Worm (Caenorhabditis elegans) whole organism, young adult: ENCODE data around the gene ZK353.3.
A peak's percentile ranks its signal among the peaks of the same experiment; 100 is the strongest.

Source experiments
- B0035.1 ChIP-seq: sonication (generic microtip); optimal IDR thresholded peaks from 2 replicates; lab custom pipeline; 2016; ENCODE audit warnings: missing genetic modification characterization, mild to moderate bottlenecking, missing compliant biosample characterization, missing genotype, missing genetic modification reagents
- B0261.1 ChIP-seq: sonication (generic microtip); optimal IDR thresholded peaks from 2 replicates; lab custom pipeline; 2016; ENCODE audit warnings: mild to moderate bottlenecking, missing genetic modification characterization, moderate library complexity, missing compliant biosample characterization
- C06A6.2 ChIP-seq: fragments of 200-800 bp; sonication (Bioruptor generic); conservative IDR thresholded peaks from 2 replicates; pipeline ENCODE4 v1.3.6; 2022; ENCODE audit warnings: missing genetic modification characterization, missing compliant biosample characterization
- D2030.7 ChIP-seq: fragments of 200-800 bp; sonication (Bioruptor generic); IDR thresholded peaks from 2 replicates; pipeline ENCODE4 v1.3.6; 2022; ENCODE audit warnings: missing genetic modification reagents, missing genetic modification characterization, missing compliant biosample characterization
- F23B12.7 ChIP-seq: sonication (generic microtip); optimal IDR thresholded peaks from 2 replicates; lab custom pipeline; 2017; ENCODE audit warnings: missing genetic modification characterization, mild to moderate bottlenecking, missing compliant biosample characterization, antibody characterized with exemption, moderate library complexity; ENCODE audit not compliant: insufficient read depth
- F33H1.4 ChIP-seq: fragments of 200-800 bp; sonication (Bioruptor generic); IDR thresholded peaks from 2 replicates; pipeline ENCODE4 v1.3.6; 2022; ENCODE audit warnings: missing genetic modification reagents, missing genetic modification characterization, missing compliant biosample characterization
- F57C9.4 ChIP-seq: sonication (generic microtip); optimal IDR thresholded peaks from 2 replicates; lab custom pipeline; 2017; ENCODE audit warnings: mild to moderate bottlenecking, missing genetic modification characterization, missing compliant biosample characterization
- Y53F4B.3 ChIP-seq: fragments of 200-800 bp; sonication (Bioruptor generic); IDR thresholded peaks from 2 replicates; pipeline ENCODE4 v1.3.6; 2022; ENCODE audit warnings: missing genetic modification reagents, missing genetic modification characterization, missing compliant biosample characterization
- Y56A3A.18 ChIP-seq: fragments of 200-800 bp; sonication (Bioruptor generic); IDR thresholded peaks from 2 replicates; pipeline ENCODE4 v1.3.6; 2022; ENCODE audit warnings: missing genetic modification reagents, missing genetic modification characterization, missing compliant biosample characterization
- akir-1 ChIP-seq: fragments of 200-800 bp; sonication (Bioruptor generic); optimal IDR thresholded peaks from 2 replicates; lab custom pipeline; 2018; ENCODE audit warnings: mild to moderate bottlenecking, missing genetic modification characterization, moderate library complexity, missing compliant biosample characterization
- atf-7 ChIP-seq: sonication (generic microtip); optimal IDR thresholded peaks from 2 replicates; lab custom pipeline; 2017; ENCODE audit warnings: mild to moderate bottlenecking, missing genetic modification characterization, missing compliant biosample characterization
- attf-3 ChIP-seq: fragments of 200-800 bp; sonication (Bioruptor generic); conservative IDR thresholded peaks from 2 replicates; pipeline ENCODE4 v1.3.6; 2022; ENCODE audit warnings: missing genetic modification reagents, missing genetic modification characterization, missing compliant biosample characterization
- cebp-2 ChIP-seq: fragments of 200-800 bp; sonication (Bioruptor generic); IDR thresholded peaks from 2 replicates; pipeline ENCODE4 v1.3.6; 2022; ENCODE audit warnings: missing genetic modification characterization, missing compliant biosample characterization
- ceh-100 ChIP-seq: fragments of 200-800 bp; sonication (Bioruptor generic); IDR thresholded peaks from 2 replicates; pipeline ENCODE4 v1.3.6; 2022; ENCODE audit warnings: missing genetic modification reagents, missing genetic modification characterization, missing compliant biosample characterization
- ceh-58 ChIP-seq: fragments of 200-800 bp; sonication (Bioruptor generic); IDR thresholded peaks from 2 replicates; pipeline ENCODE4 v1.3.6; 2022; ENCODE audit warnings: missing genetic modification characterization, missing compliant biosample characterization
- chd-7 ChIP-seq: sonication (generic microtip); optimal IDR thresholded peaks from 2 replicates; lab custom pipeline; 2016; ENCODE audit warnings: mild to moderate bottlenecking, missing genetic modification characterization, moderate library complexity, missing compliant biosample characterization
- dox-1 ChIP-seq: fragments of 200-800 bp; sonication (Bioruptor generic); IDR thresholded peaks from 2 replicates; pipeline ENCODE4 v1.3.6; 2022; ENCODE audit warnings: missing genetic modification reagents, missing genetic modification characterization, missing compliant biosample characterization
- ekl-4 ChIP-seq: fragments of 200-800 bp; sonication (Bioruptor generic); IDR thresholded peaks from 2 replicates; pipeline ENCODE4 v1.3.6; 2022; ENCODE audit warnings: missing genetic modification reagents, missing genetic modification characterization, missing compliant biosample characterization
- ets-4 ChIP-seq: fragments of 200-800 bp; sonication (Bioruptor generic); optimal IDR thresholded peaks from 2 replicates; lab custom pipeline; 2018; ENCODE audit warnings: mild to moderate bottlenecking, missing genetic modification characterization, missing compliant biosample characterization
- hmg-1.2 ChIP-seq: fragments of 200-800 bp; sonication (Bioruptor generic); IDR thresholded peaks from 2 replicates; pipeline ENCODE4 v1.3.6; 2022; ENCODE audit warnings: missing genetic modification reagents, missing genetic modification characterization, missing compliant biosample characterization
- hrde-1 ChIP-seq: sonication (generic microtip); optimal IDR thresholded peaks from 2 replicates; lab custom pipeline; 2016; ENCODE audit warnings: missing genetic modification characterization, mild to moderate bottlenecking, missing compliant biosample characterization, moderate library complexity, missing genotype, missing genetic modification reagents, borderline replicate concordance
- let-607 ChIP-seq, 2 experiments: fragments of 200-800 bp in 1 of 2; sonication (Bioruptor generic) in 1 of 2; sonication (generic microtip) in 1 of 2; optimal IDR thresholded peaks; 2 replicates each; lab custom pipeline; 2016 to 2018; ENCODE audit warnings: mild to moderate bottlenecking in 2 of 2, missing compliant biosample characterization in 2 of 2, missing genetic modification characterization in 2 of 2, moderate library complexity in 2 of 2, missing genotype in 1 of 2
- lin-26 ChIP-seq: fragments of 200-800 bp; sonication (Bioruptor generic); IDR thresholded peaks from 2 replicates; pipeline ENCODE4 v1.3.6; 2022; ENCODE audit warnings: missing genetic modification reagents, missing genetic modification characterization, missing compliant biosample characterization
- lin-35 ChIP-seq, 3 experiments: fragments of 150-350 bp in 2 of 3; sonication (generic microtip) in 1 of 3; optimal IDR thresholded peaks; 2 replicates each; lab custom pipeline; 2014 to 2018; ENCODE audit warnings: missing biosample characterization in 3 of 3, missing genetic modification characterization in 3 of 3, missing genetic modification reagents in 3 of 3
- lin-40 ChIP-seq: sonication (generic microtip); optimal IDR thresholded peaks from 2 replicates; lab custom pipeline; 2016; ENCODE audit warnings: missing genetic modification characterization, mild to moderate bottlenecking, missing compliant biosample characterization, missing genotype, missing genetic modification reagents
- lsl-1 ChIP-seq: fragments of 200-800 bp; sonication (Bioruptor generic); optimal IDR thresholded peaks from 2 replicates; lab custom pipeline; 2018; ENCODE audit warnings: mild to moderate bottlenecking, missing genetic modification characterization, moderate library complexity, missing compliant biosample characterization
- madf-10 ChIP-seq: sonication (generic microtip); optimal IDR thresholded peaks from 2 replicates; lab custom pipeline; 2016; ENCODE audit warnings: mild to moderate bottlenecking, missing genetic modification characterization, missing compliant biosample characterization
- madf-6 ChIP-seq: fragments of 200-800 bp; sonication (Bioruptor generic); IDR thresholded peaks from 2 replicates; pipeline ENCODE4 v1.3.6; 2022; ENCODE audit warnings: missing genetic modification reagents, missing genetic modification characterization, missing compliant biosample characterization
- madf-8 ChIP-seq: fragments of 200-800 bp; sonication (Bioruptor generic); conservative IDR thresholded peaks from 2 replicates; pipeline ENCODE4 v1.3.6; 2022; ENCODE audit warnings: missing genetic modification reagents, missing genetic modification characterization, missing compliant biosample characterization
- mes-4 ChIP-seq: sonication (generic microtip); optimal IDR thresholded peaks from 2 replicates; lab custom pipeline; 2016; ENCODE audit warnings: missing genotype, missing genetic modification characterization, missing compliant biosample characterization
- nfyb-1 ChIP-seq: fragments of 200-800 bp; sonication (Bioruptor generic); IDR thresholded peaks from 2 replicates; pipeline ENCODE4 v1.3.6; 2022; ENCODE audit warnings: missing genetic modification reagents, missing genetic modification characterization, missing compliant biosample characterization
- nhr-179 ChIP-seq: sonication (generic microtip); optimal IDR thresholded peaks from 2 replicates; lab custom pipeline; 2016; ENCODE audit warnings: mild to moderate bottlenecking, missing genetic modification characterization, missing compliant biosample characterization
- nhr-80 ChIP-seq: sonication (generic microtip); optimal IDR thresholded peaks from 2 replicates; lab custom pipeline; 2016; ENCODE audit warnings: missing genetic modification characterization, missing compliant biosample characterization
- nhr-90 ChIP-seq: sonication (generic microtip); optimal IDR thresholded peaks from 2 replicates; lab custom pipeline; 2016; ENCODE audit warnings: missing genotype, mild to moderate bottlenecking, missing genetic modification characterization, missing compliant biosample characterization
- rec-8 ChIP-seq, 2 experiments: sonication (generic microtip); optimal IDR thresholded peaks; 2 replicates each; lab custom pipeline; 2016; ENCODE audit warnings: mild to moderate bottlenecking in 2 of 2, missing genetic modification characterization in 2 of 2, missing genetic modification reagents in 2 of 2, missing genotype in 2 of 2, missing biosample characterization in 1 of 2, missing compliant biosample characterization in 1 of 2, moderate library complexity in 1 of 2
- repo-1 ChIP-seq: sonication (generic microtip); optimal IDR thresholded peaks from 2 replicates; lab custom pipeline; 2017; ENCODE audit warnings: mild to moderate bottlenecking, missing genetic modification characterization, missing compliant biosample characterization
- snpc-1.1 ChIP-seq: sonication (generic microtip); optimal IDR thresholded peaks from 2 replicates; lab custom pipeline; 2017; ENCODE audit warnings: missing genetic modification characterization, mild to moderate bottlenecking, missing compliant biosample characterization, antibody characterized with exemption, moderate library complexity, missing genotype, missing genetic modification reagents; ENCODE audit not compliant: insufficient read depth
- snpc-1.3 ChIP-seq: sonication (generic microtip); optimal IDR thresholded peaks from 2 replicates; lab custom pipeline; 2017; ENCODE audit warnings: missing genetic modification characterization, mild to moderate bottlenecking, missing compliant biosample characterization, antibody characterized with exemption, moderate library complexity, missing genotype, missing genetic modification reagents; ENCODE audit not compliant: insufficient read depth
- snpc-3.4 ChIP-seq: sonication (generic microtip); optimal IDR thresholded peaks from 2 replicates; lab custom pipeline; 2017; ENCODE audit warnings: missing genetic modification characterization, mild to moderate bottlenecking, missing compliant biosample characterization, antibody characterized with exemption, moderate library complexity, missing genotype, missing genetic modification reagents
- somi-1 ChIP-seq: fragments of 200-800 bp; sonication (Bioruptor generic); optimal IDR thresholded peaks from 2 replicates; lab custom pipeline; 2018; ENCODE audit warnings: mild to moderate bottlenecking, missing genetic modification characterization, missing compliant biosample characterization
- xnd-1 ChIP-seq: sonication (generic microtip); optimal IDR thresholded peaks from 2 replicates; lab custom pipeline; 2016; ENCODE audit warnings: missing genotype, missing genetic modification reagents, missing genetic modification characterization, missing compliant biosample characterization

The ZK353.3 gene

ce11 chrIII:8425076-8425475 lies 29.3 kb downstream of the ZK353.3 start (continued):
- TF ChIP-seq snpc-1.1 (tag; lab: Kevin White, UChicago) (peak; percentile 27), dox-1 (peak; percentile 83), ets-4 (peak; percentile 68), madf-10 (peak; percentile 65), repo-1 (tag; lab: Kevin White, UChicago) (peak; percentile 46), lin-26 (peak; percentile 82), atf-7 (tag; lab: Kevin White, UChicago) (peak; percentile 34), somi-1 (peak; percentile 32), akir-1 (GFP tag; lab: Kevin White, UChicago) (no peak), hmg-1.2 (peak; percentile 86), chd-7 (peak; percentile 20), ceh-58 (GFP tag; lab: Robert Waterston, UW) (no peak), Y56A3A.18 (GFP tag; lab: Robert Waterston, UW) (peak; percentile 65; the same call in 1 of the 2 replicates), hrde-1 (tag; lab: Kevin White, UChicago) (no peak), mes-4 (tag; lab: Kevin White, UChicago) (no peak), B0261.1 (tag; lab: Kevin White, UChicago) (no peak), ekl-4 (GFP tag; lab: Robert Waterston, UW) (peak; percentile 58; the same call in 1 of the 2 replicates), rec-8 (tag; optimal IDR thresholded peaks at IDR 0.05; lab: Kevin White, UChicago) (no peak), nfyb-1 (GFP tag; lab: Robert Waterston, UW) (peak; percentile 87), nhr-90 (tag; lab: Kevin White, UChicago) (peak; percentile 56), nhr-179 (tag; lab: Kevin White, UChicago) (no peak), C06A6.2 (GFP tag; lab: Robert Waterston, UW) (no peak; the same call in 1 of the 2 replicates), cebp-2 (GFP tag; lab: Robert Waterston, UW) (no peak), snpc-3.4 (tag; lab: Kevin White, UChicago) (no peak), nhr-80 (peak; percentile 96), let-607 (tag; optimal IDR thresholded peaks at IDR 0.05; lab: Kevin White, UChicago) (peak; percentile 90 to 92), ceh-100 (GFP tag; lab: Robert Waterston, UW) (no peak), lin-35 (GFP tag; optimal IDR thresholded peaks at IDR 0.05; lab: Kevin White, UChicago) (peak in 1 of 3 experiments; percentile 27), attf-3 (GFP tag; lab: Robert Waterston, UW) (peak; percentile 47; the same call in 1 of the 2 replicates), Y53F4B.3 (GFP tag; lab: Robert Waterston, UW) (no peak)

ce11 chrIII:8426271-8426670 lies 30.5 kb downstream of the ZK353.3 start, which contains the start of gene cec-1:
cec-1 (plus strand) TSS chrIII:8426333.
- TF ChIP-seq lin-40 (tag; lab: Kevin White, UChicago), result peak; percentile 16
- no peak for TF ChIP-seq B0035.1
- TF ChIP-seq, all 124 proteins: peak for 1

DNA sequence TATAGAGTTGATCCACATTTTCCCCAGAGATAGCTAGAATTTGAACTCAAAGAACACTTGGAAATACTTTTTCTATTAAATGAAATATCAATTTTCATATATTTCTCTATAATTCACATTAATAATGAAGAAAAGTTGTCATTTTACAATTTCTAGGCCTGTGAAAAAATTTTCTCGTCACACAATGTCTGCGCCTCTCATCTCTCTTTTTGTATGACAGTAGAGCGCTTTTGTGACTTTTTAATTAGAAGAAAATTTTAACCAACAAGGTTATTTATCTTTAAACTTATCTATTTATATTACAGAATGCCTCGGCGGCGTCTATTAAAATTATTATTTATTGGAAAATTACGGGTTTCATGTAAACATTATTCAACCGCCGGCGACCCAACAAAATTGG lies 33.2 kb downstream of the ZK353.3 start, which contains the start of gene ZK1236.1:
Gene ZK1236.1, plus strand, starts transcription at position 263 of the 400 bp plus-strand sequence.
- TF ChIP-seq madf-8, result peak; percentile 95
- TF ChIP-seq somi-1, result no peak
- peak; percentile 55; the same call in 1 of the 2 replicates for TF ChIP-seq attf-3 (GFP tag; lab: Robert Waterston, UW)
- TF ChIP-seq F57C9.4 (tag; lab: Kevin White, UChicago), result no peak
- peak; percentile 1 for TF ChIP-seq F23B12.7 (tag; lab: Kevin White, UChicago)
- TF ChIP-seq xnd-1, result peak; percentile 81
- peak; percentile 36; the same call in 1 of the 2 replicates for TF ChIP-seq F33H1.4
- TF ChIP-seq D2030.7 (GFP tag; lab: Robert Waterston, UW), result peak; percentile 44; the same call in 1 of the 2 replicates
- TF ChIP-seq lsl-1, result peak; percentile 59
- peak; percentile 96 for TF ChIP-seq madf-6 (GFP tag; lab: Robert Waterston, UW)
- peak; percentile 7 for TF ChIP-seq snpc-1.3
